Worm (Caenorhabditis elegans) whole organism, L1 larva: ENCODE results near the gene M60.7.
A peak's percentile ranks its signal among the peaks of the same experiment; 100 is the strongest.

Experiments used
- C16A3.4 ChIP-seq: fragments of 150-350 bp; optimal IDR thresholded peaks from 2 replicates; lab custom pipeline; 2014; ENCODE audit warnings: missing biosample characterization, missing genetic modification characterization
- C34B4.2 ChIP-seq: sonication (generic microtip); optimal IDR thresholded peaks from 2 replicates; lab custom pipeline; 2017; ENCODE audit warnings: mild to moderate bottlenecking, missing genetic modification characterization, missing compliant biosample characterization
- F16B12.6 ChIP-seq: fragments of 150-350 bp; optimal IDR thresholded peaks from 2 replicates; lab custom pipeline; 2014; ENCODE audit warnings: missing biosample characterization, missing genetic modification characterization
- ama-1 ChIP-seq: fragments of 150-350 bp; optimal IDR thresholded peaks from 2 replicates; lab custom pipeline; 2014
- ceh-63 ChIP-seq: fragments of 200-800 bp; sonication (Bioruptor generic); optimal IDR thresholded peaks from 2 replicates; lab custom pipeline; 2018; ENCODE audit warnings: mild to moderate bottlenecking, missing genetic modification characterization, missing compliant biosample characterization
- ceh-88 ChIP-seq: fragments of 200-800 bp; sonication (Bioruptor generic); IDR thresholded peaks from 2 replicates; pipeline ENCODE4 v1.3.6; 2022; ENCODE audit warnings: missing genetic modification characterization, missing compliant biosample characterization
- dsc-1 ChIP-seq: sonication (generic microtip); optimal IDR thresholded peaks from 2 replicates; lab custom pipeline; 2016; ENCODE audit warnings: mild to moderate bottlenecking, missing genetic modification characterization, missing compliant biosample characterization
- efl-1 ChIP-seq, 4 experiments: fragments of 150-350 bp; optimal IDR thresholded peaks in 3 of 4; peaks in 1 of 4; 1 replicate in 1 of 4; 2 replicates in 3 of 4; lab custom pipeline; 2014; ENCODE audit warnings: missing biosample characterization in 2 of 4, missing genetic modification characterization in 2 of 4, missing genetic modification reagents in 2 of 4
- efl-3 ChIP-seq: fragments of 200-800 bp; sonication (Bioruptor generic); optimal IDR thresholded peaks from 2 replicates; lab custom pipeline; 2018; ENCODE audit warnings: mild to moderate bottlenecking, missing genetic modification characterization, missing compliant biosample characterization
- egl-27 ChIP-seq, 2 experiments: fragments of 150-350 bp in 1 of 2; sonication (generic microtip); optimal IDR thresholded peaks; 3 replicates each; lab custom pipeline; 2017 to 2018; ENCODE audit warnings: missing biosample characterization in 2 of 2, missing genetic modification characterization in 2 of 2, missing genetic modification reagents in 2 of 2
- elt-3 ChIP-seq, 6 experiments: fragments of 150-350 bp in 1 of 6; sonication (generic microtip); optimal IDR thresholded peaks; 2 replicates each; lab custom pipeline; 2017 to 2018; ENCODE audit warnings: missing biosample characterization in 6 of 6, missing genetic modification characterization in 6 of 6, inconsistent platforms in 1 of 6
- ets-5 ChIP-seq: fragments of 200-800 bp; sonication (Bioruptor generic); IDR thresholded peaks from 2 replicates; pipeline ENCODE4 v1.3.6; 2022; ENCODE audit warnings: missing genetic modification characterization, missing compliant biosample characterization
- fkh-10 ChIP-seq: sonication (generic microtip); optimal IDR thresholded peaks from 2 replicates; lab custom pipeline; 2017; ENCODE audit warnings: missing biosample characterization, missing genetic modification reagents, missing genetic modification characterization
- lin-13 ChIP-seq: fragments of 150-350 bp; optimal IDR thresholded peaks from 2 replicates; lab custom pipeline; 2014; ENCODE audit warnings: missing biosample characterization, missing genetic modification reagents, missing genetic modification characterization
- lin-14 ChIP-seq: fragments of 200-800 bp; sonication (Bioruptor generic); optimal IDR thresholded peaks from 2 replicates; lab custom pipeline; 2018; ENCODE audit warnings: mild to moderate bottlenecking, missing genetic modification characterization, moderate library complexity, missing compliant biosample characterization
- lin-15B ChIP-seq: fragments of 150-350 bp; sonication (generic microtip); optimal IDR thresholded peaks from 3 replicates; lab custom pipeline; 2014; ENCODE audit warnings: missing biosample characterization, missing genetic modification characterization
- lin-35 ChIP-seq, 2 experiments: fragments of 150-350 bp; optimal IDR thresholded peaks; 2 replicates each; lab custom pipeline; 2014; ENCODE audit warnings: missing biosample characterization in 2 of 2, missing genetic modification characterization in 2 of 2, missing genetic modification reagents in 2 of 2
- lir-3 ChIP-seq: sonication (generic microtip); optimal IDR thresholded peaks from 2 replicates; lab custom pipeline; 2016; ENCODE audit warnings: mild to moderate bottlenecking, missing genetic modification characterization, moderate library complexity, missing compliant biosample characterization; ENCODE audit not compliant: poor library complexity
- lsy-2 ChIP-seq, 2 experiments: fragments of 150-350 bp; optimal IDR thresholded peaks; 2 replicates each; lab custom pipeline; 2014; ENCODE audit warnings: missing biosample characterization in 2 of 2, missing genetic modification characterization in 2 of 2
- mdl-1 ChIP-seq, 2 experiments: fragments of 150-350 bp; optimal IDR thresholded peaks; 2 replicates each; lab custom pipeline; 2014 to 2017; ENCODE audit warnings: missing biosample characterization in 2 of 2, missing genetic modification characterization in 2 of 2, inconsistent platforms in 1 of 2
- mef-2 ChIP-seq: fragments of 150-350 bp; optimal IDR thresholded peaks from 2 replicates; lab custom pipeline; 2014; ENCODE audit warnings: missing biosample characterization, missing genetic modification characterization
- nhr-12 ChIP-seq: sonication (generic microtip); optimal IDR thresholded peaks from 2 replicates; lab custom pipeline; 2017; ENCODE audit warnings: missing biosample characterization, missing genetic modification characterization
- nhr-19 ChIP-seq: fragments of 200-800 bp; sonication (Bioruptor generic); conservative IDR thresholded peaks from 2 replicates; pipeline ENCODE4 v1.3.6; 2022; ENCODE audit warnings: missing genetic modification characterization, missing compliant biosample characterization
- nhr-20 ChIP-seq: sonication (generic microtip); optimal IDR thresholded peaks from 2 replicates; lab custom pipeline; 2016; ENCODE audit warnings: mild to moderate bottlenecking, missing genetic modification characterization, missing compliant biosample characterization
- nhr-28 ChIP-seq: fragments of 150-350 bp; optimal IDR thresholded peaks from 2 replicates; lab custom pipeline; 2014; ENCODE audit warnings: missing biosample characterization, missing genetic modification characterization
- nhr-47 ChIP-seq: sonication (generic microtip); optimal IDR thresholded peaks from 2 replicates; lab custom pipeline; 2016; ENCODE audit warnings: mild to moderate bottlenecking, missing genetic modification characterization, moderate library complexity, missing compliant biosample characterization
- nhr-71 ChIP-seq: sonication (generic microtip); optimal IDR thresholded peaks from 2 replicates; lab custom pipeline; 2016; ENCODE audit warnings: mild to moderate bottlenecking, missing genetic modification characterization, moderate library complexity, missing compliant biosample characterization
- nhr-85 ChIP-seq: sonication (generic microtip); peaks from one replicate; lab custom pipeline; 2016; ENCODE audit warnings: missing genetic modification characterization, inconsistent platforms, missing compliant biosample characterization
- nhr-90 ChIP-seq: sonication (generic microtip); optimal IDR thresholded peaks from 2 replicates; lab custom pipeline; 2016; ENCODE audit warnings: mild to moderate bottlenecking, missing genetic modification characterization, missing compliant biosample characterization; ENCODE audit not compliant: poor library complexity
- pag-3 ChIP-seq: sonication (generic microtip); optimal IDR thresholded peaks from 2 replicates; lab custom pipeline; 2017; ENCODE audit warnings: missing genetic modification characterization, mild to moderate bottlenecking, missing compliant biosample characterization, antibody characterized with exemption, borderline replicate concordance; ENCODE audit not compliant: insufficient read depth
- pqm-1 ChIP-seq: sonication (generic microtip); optimal IDR thresholded peaks from 3 replicates; lab custom pipeline; 2017; ENCODE audit warnings: missing biosample characterization, missing genetic modification characterization
- snpc-4 ChIP-seq: fragments of 150-350 bp; optimal IDR thresholded peaks from 2 replicates; lab custom pipeline; 2014; ENCODE audit warnings: missing biosample characterization, missing genetic modification characterization
- snu-23 ChIP-seq: sonication (generic microtip); optimal IDR thresholded peaks from 2 replicates; lab custom pipeline; 2016; ENCODE audit warnings: missing genetic modification characterization, missing compliant biosample characterization
- sup-37 ChIP-seq: fragments of 200-800 bp; sonication (Bioruptor generic); optimal IDR thresholded peaks from 2 replicates; lab custom pipeline; 2018; ENCODE audit warnings: mild to moderate bottlenecking, missing genetic modification characterization, missing compliant biosample characterization
- tlp-1 ChIP-seq: fragments of 150-350 bp; optimal IDR thresholded peaks from 2 replicates; lab custom pipeline; 2014; ENCODE audit warnings: missing biosample characterization, missing genetic modification characterization
- unc-130 ChIP-seq: fragments of 150-350 bp; optimal IDR thresholded peaks from 2 replicates; lab custom pipeline; 2017; ENCODE audit warnings: missing biosample characterization, missing genetic modification characterization, inconsistent platforms
- vab-15 ChIP-seq: sonication (generic microtip); optimal IDR thresholded peaks from 2 replicates; lab custom pipeline; 2017; ENCODE audit warnings: missing genotype, mild to moderate bottlenecking, missing genetic modification characterization, missing compliant biosample characterization
- xbp-1 ChIP-seq: sonication (generic microtip); optimal IDR thresholded peaks from 2 replicates; lab custom pipeline; 2016; ENCODE audit warnings: missing genetic modification characterization, missing compliant biosample characterization
- zag-1 ChIP-seq: fragments of 150-350 bp; optimal IDR thresholded peaks from 2 replicates; lab custom pipeline; 2014; ENCODE audit warnings: missing biosample characterization, missing genetic modification characterization
- zip-4 ChIP-seq: fragments of 200-800 bp; sonication (Bioruptor generic); optimal IDR thresholded peaks from 2 replicates; lab custom pipeline; 2018; ENCODE audit warnings: mild to moderate bottlenecking, missing genetic modification characterization, moderate library complexity, missing compliant biosample characterization
- ztf-4 ChIP-seq: fragments of 150-350 bp; optimal IDR thresholded peaks from 2 replicates; lab custom pipeline; 2014; ENCODE audit warnings: missing biosample characterization, missing genetic modification characterization

The M60.7 gene

ce11 chrX:8235994-8236393 is 25.0 kb downstream of the M60.7 start, which contains the start of gene M60.4 (continued):
- TF ChIP-seq zip-4 (GFP tag; lab: Kevin White, UChicago): peak; percentile 57
- TF ChIP-seq zag-1: no peak
- TF ChIP-seq ceh-63: no peak
- no peak for TF ChIP-seq fkh-10 (GFP tag; lab: Kevin White, UChicago)
- peak; percentile 42 for TF ChIP-seq C16A3.4 (tag; lab: Kevin White, UChicago)
- peak; percentile 7 for TF ChIP-seq ztf-4 (tag; lab: Kevin White, UChicago)
- no peak for TF ChIP-seq lin-15B
- peak; percentile 74 for TF ChIP-seq nhr-19
- no peak for TF ChIP-seq ama-1 (lab: Kevin White, UChicago)
- TF ChIP-seq efl-3 (GFP tag; lab: Kevin White, UChicago): no peak
- TF ChIP-seq dsc-1 (tag; lab: Kevin White, UChicago): peak; percentile 57
- TF ChIP-seq ets-5 (GFP tag; lab: Robert Waterston, UW): no peak
- no peak for TF ChIP-seq mef-2 (tag; lab: Kevin White, UChicago)
- peak; percentile 61 for TF ChIP-seq ceh-88 (GFP tag; lab: Robert Waterston, UW)
- TF ChIP-seq pqm-1 (tag; lab: Kevin White, UChicago): no peak
- peak; percentile 92 for TF ChIP-seq nhr-20 (tag; lab: Kevin White, UChicago)
- TF ChIP-seq nhr-90: peak; percentile 80
- peak; percentile 40 for TF ChIP-seq xbp-1 (tag; lab: Kevin White, UChicago)
- peak; percentile 90 for TF ChIP-seq snu-23 (GFP tag; lab: Kevin White, UChicago)
- no peak for TF ChIP-seq nhr-28 (tag; lab: Kevin White, UChicago)
- TF ChIP-seq nhr-12 (tag; lab: Kevin White, UChicago): no peak
- peak; percentile 61 for TF ChIP-seq lir-3 (tag; lab: Kevin White, UChicago)
- peak; percentile 47 for TF ChIP-seq pag-3
- TF ChIP-seq F16B12.6 (tag; lab: Kevin White, UChicago): no peak
- TF ChIP-seq snpc-4: peak; percentile 10
- no peak for TF ChIP-seq sup-37 (GFP tag; lab: Kevin White, UChicago)
- TF ChIP-seq efl-1 (optimal IDR thresholded peaks at IDR 0.05; lab: Kevin White, UChicago): peak; percentile 13 to 38
- peak in 1 of 2 experiments; percentile 51 for TF ChIP-seq efl-1 (GFP tag; optimal IDR thresholded peaks at IDR 0.05 in 1 of 2; lab: Kevin White, UChicago)
- peak; percentile 65 for TF ChIP-seq lin-13 (GFP tag; lab: Kevin White, UChicago)
- TF ChIP-seq lsy-2 (tag; optimal IDR thresholded peaks at IDR 0.05; lab: Kevin White, UChicago): peak; percentile 41 to 61
- peak; percentile 89 for TF ChIP-seq vab-15 (tag; lab: Kevin White, UChicago)
- no peak for TF ChIP-seq tlp-1 (tag; lab: Kevin White, UChicago)
- TF ChIP-seq mdl-1 (tag; optimal IDR thresholded peaks at IDR 0.05; lab: Kevin White, UChicago): peak in 1 of 2 experiments; percentile 95
- TF ChIP-seq elt-3 (tag; optimal IDR thresholded peaks at IDR 0.05; lab: Kevin White, UChicago): peak in 4 of 6 experiments; percentile 71 to 84 (median 77)

- TF ChIP-seq snu-23 (GFP tag; lab: Kevin White, UChicago) (peak; percentile 31), ets-5 (GFP tag; lab: Robert Waterston, UW) (no peak), lin-35 (GFP tag; optimal IDR thresholded peaks at IDR 0.05; lab: Kevin White, UChicago) (peak in 1 of 2 experiments; percentile 18), mdl-1 (tag; optimal IDR thresholded peaks at IDR 0.05; lab: Kevin White, UChicago) (peak in 1 of 2 experiments; percentile 4), unc-130 (tag; lab: Kevin White, UChicago) (peak; percentile 24), nhr-90 (peak; percentile 5), nhr-71 (tag; lab: Kevin White, UChicago) (peak; percentile 54), nhr-85 (tag; lab: Kevin White, UChicago) (peak; percentile 78), egl-27 (tag; optimal IDR thresholded peaks at IDR 0.05; lab: Kevin White, UChicago) (no peak), C34B4.2 (tag; lab: Kevin White, UChicago) (no peak), lin-14 (GFP tag; lab: Kevin White, UChicago) (peak; percentile 58), nhr-20 (tag; lab: Kevin White, UChicago) (peak; percentile 39), nhr-47 (tag; lab: Kevin White, UChicago) (peak; percentile 24), elt-3 (tag; optimal IDR thresholded peaks at IDR 0.05; lab: Kevin White, UChicago) (peak in 1 of 6 experiments; percentile 21)
These were observed 27.4 kb downstream of the M60.7 start for ce11 chrX:8233554-8233953.
